Fruit fly (Drosophila melanogaster): ENCODE results near the gene TTLL6B.

TTLL6B gene

dm6 chr3R:27237980-27238379, 12.8 kb downstream of the TTLL6B start:
- no peak for TF ChIP-seq Pif1B (GFP tag; optimal IDR thresholded peaks at IDR 0.05)
- TF ChIP-seq CG17806 (tag; optimal IDR thresholded peaks at IDR 0.05): no peak
- no peak for TF ChIP-seq CG10348 (GFP tag; IDR thresholded peaks at IDR 0.05)
- no peak for TF ChIP-seq Pif1A (GFP tag; optimal IDR thresholded peaks at IDR 0.05)
- no peak for TF ChIP-seq CG32121 (GFP tag; IDR thresholded peaks at IDR 0.05)
- no peak for TF ChIP-seq CG34367 (tag; optimal IDR thresholded peaks at IDR 0.05)
- no peak for TF ChIP-seq CG14655 (GFP tag; optimal IDR thresholded peaks at IDR 0.05)
- no peak for TF ChIP-seq CG8301 (tag; optimal IDR thresholded peaks at IDR 0.05)
- no peak for TF ChIP-seq CG9948 (tag; optimal IDR thresholded peaks at IDR 0.05)
- TF ChIP-seq Snoo (tag; optimal IDR thresholded peaks at IDR 0.05): no peak
- no peak for TF ChIP-seq CG12605 (GFP tag; IDR thresholded peaks at IDR 0.05)
- TF ChIP-seq gl (tag; optimal IDR thresholded peaks at IDR 0.05): no peak
- TF ChIP-seq CG8159 (tag; optimal IDR thresholded peaks at IDR 0.05): no peak
- no peak for TF ChIP-seq CG13204 (GFP tag; optimal IDR thresholded peaks at IDR 0.05)
- TF ChIP-seq rn (GFP tag; IDR thresholded peaks at IDR 0.05): no peak
- TF ChIP-seq EcR (GFP tag; optimal IDR thresholded peaks at IDR 0.05): no peak
- no peak for TF ChIP-seq fd96Ca (GFP tag; IDR thresholded peaks at IDR 0.05)
- no peak for TF ChIP-seq CG4496 (GFP tag; IDR thresholded peaks at IDR 0.05)
- no peak for TF ChIP-seq CG15710 (tag; optimal IDR thresholded peaks at IDR 0.05)
- TF ChIP-seq D1 (tag; optimal IDR thresholded peaks at IDR 0.05): no peak

dm6 chr3R:27233398-27233797, 17.4 kb downstream of the TTLL6B start, which contains the start of gene CG31068:
Gene CG31068 (plus strand): TSS chr3R:27233698.
- no peak for TF ChIP-seq D1 (tag; optimal IDR thresholded peaks at IDR 0.05)
- no peak for TF ChIP-seq CG14655 (GFP tag; optimal IDR thresholded peaks at IDR 0.05)
- no peak for TF ChIP-seq rn (GFP tag; IDR thresholded peaks at IDR 0.05)
- TF ChIP-seq CG8301 (tag; optimal IDR thresholded peaks at IDR 0.05): no peak
- TF ChIP-seq Pif1B (GFP tag; optimal IDR thresholded peaks at IDR 0.05): no peak
- TF ChIP-seq CG12605 (GFP tag; IDR thresholded peaks at IDR 0.05): no peak
- TF ChIP-seq CG9948 (tag; optimal IDR thresholded peaks at IDR 0.05): no peak
- TF ChIP-seq Pif1A (GFP tag; optimal IDR thresholded peaks at IDR 0.05): no peak
- TF ChIP-seq CG4496 (GFP tag; IDR thresholded peaks at IDR 0.05): no peak
- TF ChIP-seq CG15710 (tag; optimal IDR thresholded peaks at IDR 0.05): no peak
- TF ChIP-seq Snoo (tag; optimal IDR thresholded peaks at IDR 0.05): no peak
- TF ChIP-seq CG13204 (GFP tag; optimal IDR thresholded peaks at IDR 0.05): no peak
- no peak for TF ChIP-seq CG17806 (tag; optimal IDR thresholded peaks at IDR 0.05)
- TF ChIP-seq EcR (GFP tag; optimal IDR thresholded peaks at IDR 0.05): no peak
- no peak for TF ChIP-seq fd96Ca (GFP tag; IDR thresholded peaks at IDR 0.05)
- TF ChIP-seq CG32121 (GFP tag; IDR thresholded peaks at IDR 0.05): no peak
- TF ChIP-seq Ets98B (GFP tag; IDR thresholded peaks at IDR 0.05): no peak
- TF ChIP-seq CG10348 (GFP tag; IDR thresholded peaks at IDR 0.05): no peak
- no peak for TF ChIP-seq CG8159 (tag; optimal IDR thresholded peaks at IDR 0.05)

- TF ChIP-seq CG8301 (tag; optimal IDR thresholded peaks at IDR 0.05): no peak
Observed at dm6 chr3R:27229368-27229767, 21.4 kb downstream of the TTLL6B start, which contains the start of gene CG42814. Gene CG42814 (minus strand): TSS chr3R:27229468.

dm6 chr3R:27228342-27228741, 22.5 kb downstream of the TTLL6B start, which contains the start of gene CG42813:
Gene CG42813 (minus strand): TSS chr3R:27228561.
- TF ChIP-seq Ets98B (GFP tag; IDR thresholded peaks at IDR 0.05) (peak; percentile 40; the same call in 1 of the 2 replicates), Pif1A (GFP tag; optimal IDR thresholded peaks at IDR 0.05) (no peak), rn (GFP tag; IDR thresholded peaks at IDR 0.05) (no peak), CG4496 (GFP tag; IDR thresholded peaks at IDR 0.05) (peak; percentile 67; the same call in 2 of the 3 replicates)

dm6 chr3R:27226080-27226648, 24.6 kb downstream of the TTLL6B start:
- no peak for TF ChIP-seq CG34367 (tag; optimal IDR thresholded peaks at IDR 0.05)
- TF ChIP-seq EcR (GFP tag; optimal IDR thresholded peaks at IDR 0.05): peak; percentile 41
- TF ChIP-seq D1 (tag; optimal IDR thresholded peaks at IDR 0.05): no peak
- peak; percentile 16 for TF ChIP-seq CG13204 (GFP tag; optimal IDR thresholded peaks at IDR 0.05)

dm6 chr3R:27225490-27225889, 25.3 kb downstream of the TTLL6B start:
- TF ChIP-seq CG17806 (tag; optimal IDR thresholded peaks at IDR 0.05): no peak
- peak; percentile 33 for TF ChIP-seq CG8159 (tag; optimal IDR thresholded peaks at IDR 0.05)
- TF ChIP-seq CG14655 (GFP tag; optimal IDR thresholded peaks at IDR 0.05): peak; percentile 20
- TF ChIP-seq CG8301 (tag; optimal IDR thresholded peaks at IDR 0.05): peak; percentile 4
- no peak for TF ChIP-seq D1 (tag; optimal IDR thresholded peaks at IDR 0.05)
- TF ChIP-seq Ets98B (GFP tag; IDR thresholded peaks at IDR 0.05): no peak
- TF ChIP-seq CG9948 (tag; optimal IDR thresholded peaks at IDR 0.05): peak; percentile 22

- peak; percentile 73 for TF ChIP-seq fd96Ca (GFP tag; IDR thresholded peaks at IDR 0.05)
- peak; percentile 51; the same call in 1 of the 2 replicates for TF ChIP-seq CG32121 (GFP tag; IDR thresholded peaks at IDR 0.05)
- TF ChIP-seq EcR (GFP tag; optimal IDR thresholded peaks at IDR 0.05): no peak
- peak; percentile 70 for TF ChIP-seq CG8301 (tag; optimal IDR thresholded peaks at IDR 0.05)
- TF ChIP-seq CG17806 (tag; optimal IDR thresholded peaks at IDR 0.05): peak; percentile 71
- TF ChIP-seq CG8159 (tag; optimal IDR thresholded peaks at IDR 0.05): peak; percentile 75
- TF ChIP-seq Snoo (tag; optimal IDR thresholded peaks at IDR 0.05): peak; percentile 52
- peak; percentile 72 for TF ChIP-seq Ets98B (GFP tag; IDR thresholded peaks at IDR 0.05)
- peak; percentile 65 for TF ChIP-seq Pif1B (GFP tag; optimal IDR thresholded peaks at IDR 0.05)
- peak; percentile 66 for TF ChIP-seq Pif1A (GFP tag; optimal IDR thresholded peaks at IDR 0.05)
- TF ChIP-seq D1 (tag; optimal IDR thresholded peaks at IDR 0.05): no peak
- peak; percentile 34; the same call in 1 of the 2 replicates for TF ChIP-seq rn (GFP tag; IDR thresholded peaks at IDR 0.05)
- no peak for TF ChIP-seq CG13204 (GFP tag; optimal IDR thresholded peaks at IDR 0.05)
- peak; percentile 63; the same call in 2 of the 3 replicates for TF ChIP-seq CG4496 (GFP tag; IDR thresholded peaks at IDR 0.05)
- peak; percentile 78 for TF ChIP-seq CG14655 (GFP tag; optimal IDR thresholded peaks at IDR 0.05)
- TF ChIP-seq CG34367 (tag; optimal IDR thresholded peaks at IDR 0.05): peak; percentile 60
- peak; percentile 49 for TF ChIP-seq CG12605 (GFP tag; IDR thresholded peaks at IDR 0.05)
- TF ChIP-seq CG9948 (tag; optimal IDR thresholded peaks at IDR 0.05): peak; percentile 60
- TF ChIP-seq gl (tag; optimal IDR thresholded peaks at IDR 0.05): peak; percentile 30
- TF ChIP-seq CG10348 (GFP tag; IDR thresholded peaks at IDR 0.05): no peak
- TF ChIP-seq CG15710 (tag; optimal IDR thresholded peaks at IDR 0.05): peak; percentile 69
Observed at dm6 chr3R:27224727-27225126, 26.1 kb downstream of the TTLL6B start.
